Worm (Caenorhabditis elegans) whole organism, L4/young adult: ENCODE measurements around the gene C01G6.9.

Source experiments
- dao-5 ChIP-seq: sonication (generic microtip); optimal IDR thresholded peaks from 2 replicates; lab custom pipeline; 2016; ENCODE audit warnings: missing genotype, missing genetic modification characterization, moderate library complexity, missing compliant biosample characterization
- him-1 ChIP-seq: sonication (generic microtip); optimal IDR thresholded peaks from 2 replicates; lab custom pipeline; 2016; ENCODE audit warnings: missing genotype, missing genetic modification reagents, missing genetic modification characterization, missing compliant biosample characterization

ce11 chrII:9275173-9275572 is 20.4 kb downstream of the C01G6.9 start:
- no peak for TF ChIP-seq him-1 (tag; lab: Kevin White, UChicago)
- TF ChIP-seq dao-5, result no peak
